Worm (Caenorhabditis elegans): ENCODE results near the gene T03F6.4.
"Not testable (repeated sequence)": the region's sequence is repeated elsewhere in the genome, so short reads cannot be mapped to it uniquely, and the experiment has no call there.

Gene T03F6.4

DNA sequence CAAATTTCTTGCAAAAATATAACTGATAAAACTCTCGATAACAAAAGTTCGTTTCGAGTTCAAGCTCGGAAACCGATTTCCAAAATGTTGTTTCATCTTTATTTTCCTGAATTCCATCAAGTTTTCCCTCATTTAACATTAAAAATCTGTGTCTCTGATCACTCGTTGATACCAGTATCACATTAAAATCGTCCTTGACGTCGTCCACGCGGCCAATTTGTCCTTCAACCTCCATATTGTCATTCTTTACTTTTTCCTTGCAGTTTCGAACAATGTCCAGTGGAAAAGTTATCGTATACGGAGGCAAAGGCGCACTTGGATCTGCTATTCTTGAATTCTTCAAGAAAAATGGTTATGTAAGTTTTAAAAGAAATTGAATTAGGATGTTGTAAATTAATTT is 7.7 kb downstream of the T03F6.4 start, which contains the start of gene qdpr-1:
qdpr-1 (plus strand) TSS at position 264 of the 400 bp plus-strand sequence.
- TF ChIP-seq hmg-20 (GFP tag; IDR thresholded peaks at IDR 0.05) = no peak
- no peak for TF ChIP-seq die-1 (tag; optimal IDR thresholded peaks at IDR 0.05)
- TF ChIP-seq lin-40 (tag; optimal IDR thresholded peaks at IDR 0.05) = no peak

DNA sequence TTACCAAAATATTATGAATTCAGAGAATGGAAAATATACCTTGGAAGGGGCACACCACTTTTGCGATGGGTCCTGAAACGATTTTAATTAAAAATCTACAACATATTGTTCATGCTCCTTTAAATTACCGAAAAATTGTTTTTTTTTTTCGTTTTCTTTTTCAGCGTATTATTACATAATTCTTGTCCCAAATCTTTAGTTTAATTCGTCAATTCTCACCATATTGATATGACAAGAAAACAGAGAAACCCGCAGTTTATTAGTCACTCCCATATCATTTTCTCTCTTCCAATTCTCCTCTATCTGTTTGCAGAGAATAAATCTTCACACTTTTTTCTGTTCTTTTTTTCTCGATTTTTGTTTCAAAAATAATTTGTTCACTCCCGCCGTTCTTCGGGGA is 9.3 kb downstream of the T03F6.4 start, which contains the start of gene F11F1.1:
F11F1.1 (plus strand) TSS at position 301 of the 400 bp plus-strand sequence.
- TF ChIP-seq cebp-2 (GFP tag; IDR thresholded peaks at IDR 0.05) = no peak
- no peak for TF ChIP-seq aptf-3 (GFP tag; IDR thresholded peaks at IDR 0.05)
- TF ChIP-seq mxl-1 (tag; optimal IDR thresholded peaks at IDR 0.05) = no peak
- no peak for TF ChIP-seq dox-1 (GFP tag; IDR thresholded peaks at IDR 0.05)
- TF ChIP-seq hsf-1 (GFP tag; IDR thresholded peaks at IDR 0.05) = no peak
- TF ChIP-seq fkh-3 (tag; optimal IDR thresholded peaks at IDR 0.05) = no peak
- no peak for TF ChIP-seq F10E7.11 (tag; optimal IDR thresholded peaks at IDR 0.05)
- TF ChIP-seq gei-17 (GFP tag; optimal IDR thresholded peaks at IDR 0.05) = no peak
- no peak for TF ChIP-seq pbrm-1 (GFP tag; IDR thresholded peaks at IDR 0.05)
- TF ChIP-seq ets-4 (GFP tag; optimal IDR thresholded peaks at IDR 0.05) = no peak
- TF ChIP-seq lir-1 (GFP tag; conservative IDR thresholded peaks at IDR 0.05) = no peak
- TF ChIP-seq F49E8.2 (tag; optimal IDR thresholded peaks at IDR 0.05; ENCODE audit: insufficient read depth) = no peak
- no peak for TF ChIP-seq tbp1 (GFP tag; optimal IDR thresholded peaks at IDR 0.05)
- no peak for TF ChIP-seq T07F8.4 (tag; optimal IDR thresholded peaks at IDR 0.05)
- TF ChIP-seq egl-44 (GFP tag; IDR thresholded peaks at IDR 0.05) = no peak
- TF ChIP-seq aptf-2 (GFP tag; conservative IDR thresholded peaks at IDR 0.05) = no peak
- TF ChIP-seq zim-3 (tag; optimal IDR thresholded peaks at IDR 0.05) = no peak
- TF ChIP-seq lsy-27 (tag; optimal IDR thresholded peaks at IDR 0.05; ENCODE audit: borderline replicate concordance, insufficient read depth) = no peak
- TF ChIP-seq nhr-90 (tag; optimal IDR thresholded peaks at IDR 0.05) = no peak
- TF ChIP-seq lin-54 (GFP tag; optimal IDR thresholded peaks at IDR 0.05) = no peak

DNA sequence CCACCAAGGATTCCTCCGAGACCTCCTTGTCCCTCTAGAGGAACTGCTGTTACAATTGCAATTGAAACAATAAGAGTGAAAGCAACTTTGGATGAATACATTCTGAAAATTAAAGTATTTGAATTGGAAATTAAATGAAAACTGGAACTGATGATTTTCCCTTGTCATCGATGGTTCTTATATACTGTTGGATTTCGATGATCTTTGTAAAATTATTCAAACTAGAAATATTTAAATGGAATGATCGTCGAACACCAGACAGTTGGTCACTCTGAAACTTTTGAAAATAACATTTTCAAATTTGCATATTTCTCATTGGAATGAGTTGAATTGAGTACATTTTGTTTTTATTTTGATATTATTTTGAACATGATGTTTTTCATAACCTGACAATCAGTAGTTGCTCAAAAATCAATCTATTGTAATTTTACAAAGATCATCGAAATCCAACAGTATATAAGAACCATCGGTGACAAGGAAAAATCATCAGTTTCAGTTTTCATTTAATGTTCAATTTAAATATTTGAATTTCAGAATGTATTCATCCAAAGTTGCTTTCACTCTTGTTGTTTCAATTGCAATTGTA is 15.8 kb downstream of the T03F6.4 start, which contains the start of the genes srlf-9 and srlf-10:
srlf-9 (minus strand) TSS at position 101 of the 586 bp plus-strand sequence.
srlf-10 (plus strand) TSS at position 536 of the 586 bp plus-strand sequence.
- not testable (repeated sequence) for TF ChIP-seq K11D2.4 (GFP tag; IDR thresholded peaks at IDR 0.05); ceh-100 (GFP tag; IDR thresholded peaks at IDR 0.05); hrde-1 (tag; optimal IDR thresholded peaks at IDR 0.05; ENCODE audit: borderline replicate concordance)

ce11 chrIII:13402934-13403333 is 17.0 kb downstream of the T03F6.4 start, which contains the start of gene mig-18:
TSS of gene mig-18 (plus strand) at chrIII:13403234.
- no peak for TF ChIP-seq sea-2 (GFP tag; IDR thresholded peaks at IDR 0.05)

DNA sequence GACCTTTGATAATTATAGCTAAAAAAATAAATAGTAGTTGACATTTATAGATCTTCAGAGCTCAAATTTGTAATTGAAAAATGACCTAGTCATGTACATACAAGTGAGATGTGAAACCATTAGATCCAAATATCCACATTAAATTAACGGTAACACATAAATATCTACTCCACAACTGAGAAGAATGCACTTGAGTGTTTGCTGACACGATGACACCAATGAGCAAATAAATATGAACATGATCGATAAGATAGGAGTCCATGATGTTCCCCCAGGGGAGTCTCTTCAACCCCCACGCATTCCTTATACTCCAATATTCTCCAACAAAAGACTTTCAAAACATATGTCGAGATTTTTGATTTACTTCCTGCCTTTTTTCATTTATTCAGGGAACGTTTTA is 18.5 kb downstream of the T03F6.4 start, which contains the start of gene ttr-52:
ttr-52 (plus strand) TSS at position 301 of the 400 bp plus-strand sequence.
- TF ChIP-seq let-607 (tag; optimal IDR thresholded peaks at IDR 0.05) (no peak), lag-1 (GFP tag; IDR thresholded peaks at IDR 0.05) (no peak), gei-17 (GFP tag; optimal IDR thresholded peaks at IDR 0.05) (no peak), dox-1 (GFP tag; IDR thresholded peaks at IDR 0.05) (no peak), efl-1 (GFP tag; optimal IDR thresholded peaks at IDR 0.05) (no peak)

Data from whole organism, young adult.